Fruit fly (Drosophila melanogaster) Kc167 (cell line): ENCODE measurements around the gene CG14866.

Experiments used
- Myc ChIP-seq: fragments of >200 bp; optimal IDR thresholded peaks from 2 replicates; lab custom pipeline; 2017; ENCODE audit warnings: missing external identifiers
- Sin3A ChIP-seq: fragments of >200 bp; optimal IDR thresholded peaks from 2 replicates; lab custom pipeline; 2018; ENCODE audit warnings: missing external identifiers
- h ChIP-seq: fragments of >200 bp; optimal IDR thresholded peaks from 3 replicates; lab custom pipeline; 2018; ENCODE audit warnings: missing external identifiers
- insv ChIP-seq: fragments of >200 bp; optimal IDR thresholded peaks from 3 replicates; lab custom pipeline; 2018; ENCODE audit warnings: missing external identifiers
- psq ChIP-seq: fragments of >200 bp; optimal IDR thresholded peaks from 2 replicates; lab custom pipeline; 2017; ENCODE audit warnings: missing external identifiers
- ttk ChIP-seq: sonication (Bioruptor generic); optimal IDR thresholded peaks from 2 replicates; lab custom pipeline; 2017; ENCODE audit warnings: missing external identifiers

The CG14866 gene

dm6 chr3R:15342926-15343685 lies 26.8 kb downstream of the CG14866 start, which contains the start of gene Nagk:
TSS of gene Nagk (minus strand) at chr3R:15343256.
- TF ChIP-seq psq (lab: Kevin White, UChicago) (no peak), Sin3A (no peak), h (lab: Kevin White, UChicago) (no peak), ttk (lab: Kevin White, UChicago) (no peak), Myc (lab: Kevin White, UChicago) (no peak), insv (no peak)

dm6 chr3R:15345198-15346017 lies 29.1 kb downstream of the CG14866 start:
- TF ChIP-seq Myc (lab: Kevin White, UChicago) (no peak), Sin3A (no peak), insv (no peak), h (lab: Kevin White, UChicago) (no peak)

DNA sequence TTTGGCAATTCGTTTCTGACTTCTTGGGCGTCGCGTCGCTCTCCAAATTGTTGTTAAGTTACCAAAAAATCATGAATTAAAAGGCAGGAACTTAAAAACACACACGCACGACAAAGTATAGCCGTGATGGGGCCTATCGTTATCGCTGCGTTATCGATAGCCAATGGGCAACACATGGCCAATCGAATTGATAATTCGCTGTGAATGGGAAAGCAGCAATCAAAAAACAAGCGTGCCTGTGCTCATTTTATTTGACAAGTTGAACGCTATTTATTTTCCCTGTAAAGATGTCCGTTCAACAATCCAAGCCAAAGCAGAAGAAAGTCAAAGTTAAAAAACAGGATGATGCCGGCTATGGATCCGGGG lies 29.7 kb downstream of the CG14866 start, which contains the start of the genes Surf4 and CG31301:
Gene Surf4, minus strand, starts transcription at position 159 of the 366 bp plus-strand sequence.
Gene CG31301, plus strand, starts transcription at position 188 of the 366 bp plus-strand sequence.
- TF ChIP-seq Myc (lab: Kevin White, UChicago) (no peak), ttk (lab: Kevin White, UChicago) (no peak), insv (no peak), psq (lab: Kevin White, UChicago) (no peak), h (lab: Kevin White, UChicago) (no peak), Sin3A (no peak)

DNA sequence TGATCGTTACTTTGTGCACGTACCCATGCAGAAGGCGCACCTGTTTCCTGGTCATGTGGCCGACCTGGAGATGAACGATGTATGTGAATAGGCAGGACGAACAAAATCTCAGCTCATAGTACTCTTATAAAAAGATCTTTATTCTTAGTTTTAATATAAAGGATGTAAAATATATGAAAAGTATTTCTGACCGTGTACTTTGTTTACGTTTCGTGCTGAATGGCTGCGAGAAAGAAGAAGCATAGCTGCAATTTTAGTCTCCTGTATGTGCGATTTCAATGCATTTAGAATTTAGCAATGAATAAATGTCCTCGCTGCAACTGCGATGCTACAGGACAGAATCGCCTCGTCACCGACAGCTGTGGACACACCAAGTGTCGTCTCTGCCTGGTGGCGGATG lies 31.6 kb downstream of the CG14866 start, which contains the start of the genes CG42726 and CG42727:
Gene CG42726, plus strand, starts transcription at position 227 of the 400 bp plus-strand sequence.
Gene CG42727, plus strand, starts transcription at position 227 of the 400 bp plus-strand sequence.
- no peak for TF ChIP-seq insv
- no peak for TF ChIP-seq Myc (lab: Kevin White, UChicago)
- no peak for TF ChIP-seq psq (lab: Kevin White, UChicago)

DNA sequence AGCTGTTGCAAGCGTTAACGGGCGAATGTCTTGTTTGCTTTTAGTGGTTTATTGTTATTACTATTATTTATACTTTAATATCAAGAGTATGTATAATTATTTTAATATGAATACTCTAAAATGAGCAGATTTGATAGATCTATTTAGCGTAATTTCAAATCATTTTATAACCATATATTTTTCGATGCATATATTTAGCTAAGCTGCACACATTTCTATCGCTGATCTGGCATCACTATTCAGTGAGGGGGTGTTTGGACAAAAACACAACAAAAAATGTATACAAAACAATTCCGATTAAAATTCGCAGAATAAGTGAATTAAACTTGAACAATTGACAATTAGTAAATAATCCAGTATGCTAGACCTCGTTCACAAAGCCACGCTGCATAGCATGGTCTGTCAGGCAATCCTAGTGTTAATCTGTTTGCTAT lies 34.7 kb downstream of the CG14866 start, which contains the start of the genes Trs33 and Tmtc4:
Gene Trs33, minus strand, starts transcription at position 3 of the 434 bp plus-strand sequence.
Gene Tmtc4, plus strand, starts transcription at position 233 of the 434 bp plus-strand sequence.
- TF ChIP-seq Myc (lab: Kevin White, UChicago) = no peak
- TF ChIP-seq psq (lab: Kevin White, UChicago) = no peak
- TF ChIP-seq h (lab: Kevin White, UChicago) = no peak

- no peak for TF ChIP-seq h (lab: Kevin White, UChicago)
- TF ChIP-seq psq (lab: Kevin White, UChicago) = no peak
- TF ChIP-seq Sin3A = no peak
- no peak for TF ChIP-seq ttk (lab: Kevin White, UChicago)
- TF ChIP-seq Myc (lab: Kevin White, UChicago) = no peak
- TF ChIP-seq insv = no peak
These were observed 37.7 kb downstream of the CG14866 start for dm6 chr3R:15354019-15354418.

DNA sequence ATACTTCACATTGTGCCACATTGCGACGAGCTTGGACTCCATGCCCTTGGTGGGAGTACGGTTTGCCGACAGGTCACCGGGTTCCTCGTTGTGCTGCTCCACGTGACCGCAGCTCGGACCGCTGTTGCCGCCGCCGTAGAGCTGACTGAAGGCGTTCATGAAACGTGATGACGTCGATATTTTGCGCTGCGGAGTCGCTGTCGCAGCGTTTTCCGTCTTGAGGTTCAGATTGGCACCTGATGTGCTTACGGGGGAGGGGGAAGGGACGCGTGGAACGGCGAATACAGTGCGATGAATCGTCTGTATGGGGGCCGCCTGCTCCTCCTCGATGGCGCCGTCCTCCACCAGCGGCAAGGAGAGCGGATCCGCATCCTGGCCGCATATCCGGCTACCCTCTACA lies 39.9 kb downstream of the CG14866 start:
- no peak for TF ChIP-seq Myc (lab: Kevin White, UChicago)
- no peak for TF ChIP-seq Sin3A

- TF ChIP-seq Sin3A (no peak), h (lab: Kevin White, UChicago) (no peak), insv (no peak), psq (lab: Kevin White, UChicago) (no peak), ttk (lab: Kevin White, UChicago) (no peak), Myc (lab: Kevin White, UChicago) (no peak)
These were observed 40.6 kb downstream of the CG14866 start, which contains the start of the genes Atg4b and Hibch for dm6 chr3R:15356645-15357431. TSS of gene Atg4b (minus strand) at chr3R:15356924. TSS of gene Hibch (plus strand) at chr3R:15357229.

- TF ChIP-seq Myc (lab: Kevin White, UChicago) (no peak), h (lab: Kevin White, UChicago) (no peak), psq (lab: Kevin White, UChicago) (no peak), ttk (lab: Kevin White, UChicago) (no peak), Sin3A (no peak), insv (no peak)
These were observed 45.2 kb downstream of the CG14866 start, which contains the start of the genes Cog2 and Trax for dm6 chr3R:15361490-15361889. TSS of gene Cog2 (minus strand) at chr3R:15361657. TSS of gene Trax (plus strand) at chr3R:15361692.

DNA sequence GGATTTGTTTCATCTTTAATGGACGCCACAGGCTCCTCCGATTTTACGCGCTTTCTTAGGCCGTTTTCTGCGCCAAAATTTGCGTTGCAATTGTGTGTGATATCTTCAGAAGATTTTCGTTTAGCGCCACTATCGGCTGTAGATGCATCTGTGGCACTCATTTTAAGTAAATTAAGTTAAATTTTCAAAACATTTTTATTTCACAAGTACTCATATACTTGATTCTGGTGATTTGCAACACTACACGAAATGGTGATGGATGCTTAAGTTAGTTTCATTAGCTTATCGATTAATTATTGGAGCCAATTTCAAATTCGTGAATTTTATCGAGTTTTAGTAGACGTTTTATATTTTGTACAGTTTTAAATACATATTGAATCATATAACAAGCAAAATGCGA lies 47.3 kb downstream of the CG14866 start, which contains the start of gene CG6171:
Gene CG6171, minus strand, starts transcription at position 250 of the 400 bp plus-strand sequence.
- TF ChIP-seq h (lab: Kevin White, UChicago) (no peak), psq (lab: Kevin White, UChicago) (no peak), insv (no peak), Myc (lab: Kevin White, UChicago) (no peak), ttk (lab: Kevin White, UChicago) (no peak), Sin3A (no peak)

DNA sequence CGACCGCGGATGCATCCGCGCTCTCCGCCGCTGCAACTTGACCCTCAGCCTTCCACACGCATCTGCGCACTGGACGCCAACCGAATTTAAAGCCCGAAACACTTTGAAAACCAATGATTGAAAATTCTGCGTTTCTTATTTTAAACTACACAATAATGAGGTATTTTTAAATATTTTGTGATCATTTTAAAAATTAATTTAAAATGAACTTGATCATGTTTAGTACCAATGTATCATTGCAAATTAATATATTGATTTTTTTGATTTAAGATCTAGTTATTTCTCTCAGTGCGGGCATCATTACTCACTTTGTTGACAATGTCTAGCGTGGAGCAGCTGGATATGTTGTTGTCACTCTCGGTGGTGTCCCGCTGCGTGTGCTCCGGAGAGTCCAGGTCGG lies 50.6 kb downstream of the CG14866 start:
- TF ChIP-seq insv (no peak), h (lab: Kevin White, UChicago) (no peak), Sin3A (no peak), psq (lab: Kevin White, UChicago) (no peak), ttk (lab: Kevin White, UChicago) (no peak), Myc (lab: Kevin White, UChicago) (no peak)
